Worm (Caenorhabditis elegans): ENCODE data around the gene D1022.9.

ce11 chrII:7478487-7479234 is 10.8 kb downstream of the D1022.9 start, which contains the start of the genes aka-1 and ubc-6:
- TF ChIP-seq unc-39 (tag; optimal IDR thresholded peaks at IDR 0.05) (no peak), nhr-25 (tag; optimal IDR thresholded peaks at IDR 0.05) (peak; percentile 83), nhr-11 (tag; optimal IDR thresholded peaks at IDR 0.05) (no peak), nhr-10 (tag; optimal IDR thresholded peaks at IDR 0.05) (no peak), skn-1 (tag; optimal IDR thresholded peaks at IDR 0.05) (no peak), nhr-23 (tag; optimal IDR thresholded peaks at IDR 0.05) (no peak), mdl-1 (tag; optimal IDR thresholded peaks at IDR 0.05) (peak in 1 of 2 experiments; percentile 52)

Measured in whole organism, L2 larva.